Fruit fly (Drosophila melanogaster) whole organism, embryonic: Measurements from ENCODE around the gene Atu.

Source experiments
- Bgb ChIP-seq: fragments of 200-800 bp; sonication (Bioruptor generic); IDR thresholded peaks from 2 replicates; pipeline ENCODE4 v1.3.6; 2022; ENCODE audit warnings: missing biosample characterization, missing genetic modification characterization; ENCODE audit not compliant: partially characterized antibody
- BtbVII ChIP-seq: fragments of 200-800 bp; sonication (Bioruptor generic); optimal IDR thresholded peaks from 3 replicates; lab custom pipeline; 2017; ENCODE audit warnings: missing biosample characterization, mild to moderate bottlenecking, missing genetic modification characterization
- CG10462 ChIP-seq: fragments of 200-800 bp; sonication (Bioruptor generic); optimal IDR thresholded peaks from 2 replicates; lab custom pipeline; 2016; ENCODE audit warnings: missing biosample characterization, missing genetic modification characterization
- CG10654 ChIP-seq: fragments of 200-800 bp; sonication (Bioruptor generic); optimal IDR thresholded peaks from 2 replicates; lab custom pipeline; 2016; ENCODE audit warnings: missing biosample characterization, missing genetic modification characterization
- CG12659 ChIP-seq: fragments of 200-800 bp; sonication (Bioruptor generic); optimal IDR thresholded peaks from 3 replicates; lab custom pipeline; 2017; ENCODE audit warnings: mild to moderate bottlenecking, missing biosample characterization, missing genetic modification reagents, missing genetic modification characterization
- CG14050 ChIP-seq: fragments of 200-800 bp; sonication (Bioruptor generic); IDR thresholded peaks from 3 replicates; pipeline ENCODE4 v1.3.6; 2022; ENCODE audit warnings: missing biosample characterization, missing genetic modification characterization
- CG14667 ChIP-seq: fragments of 200-800 bp; sonication (Bioruptor generic); IDR thresholded peaks from 2 replicates; pipeline ENCODE4 v1.3.6; 2022; ENCODE audit warnings: missing biosample characterization, missing genetic modification characterization
- CG15269 ChIP-seq: fragments of 200-800 bp; sonication (Bioruptor generic); optimal IDR thresholded peaks from 2 replicates; lab custom pipeline; 2018; ENCODE audit warnings: missing biosample characterization, mild to moderate bottlenecking, missing genetic modification characterization, moderate library complexity
- CG1792 ChIP-seq: fragments of 200-800 bp; sonication (Bioruptor generic); optimal IDR thresholded peaks from 2 replicates; lab custom pipeline; 2016; ENCODE audit warnings: missing biosample characterization, missing genetic modification characterization
- CG32767 ChIP-seq: fragments of 200-800 bp; sonication (Bioruptor generic); IDR thresholded peaks from 2 replicates; pipeline ENCODE4 v1.3.6; 2022; ENCODE audit warnings: missing biosample characterization, missing genetic modification characterization
- CG3838 ChIP-seq: fragments of 200-800 bp; sonication (Bioruptor generic); optimal IDR thresholded peaks from 3 replicates; lab custom pipeline; 2016; ENCODE audit warnings: missing biosample characterization, missing genetic modification characterization
- CG6765 ChIP-seq: fragments of 200-800 bp; sonication (Bioruptor generic); optimal IDR thresholded peaks from 3 replicates; lab custom pipeline; 2017; ENCODE audit warnings: missing biosample characterization, mild to moderate bottlenecking, missing genetic modification characterization
- CG8359 ChIP-seq: fragments of 200-800 bp; sonication (Bioruptor generic); optimal IDR thresholded peaks from 2 replicates; lab custom pipeline; 2017; ENCODE audit warnings: missing biosample characterization, mild to moderate bottlenecking, missing genetic modification characterization, borderline replicate concordance
- CG9797 ChIP-seq: fragments of 200-800 bp; sonication (Bioruptor generic); optimal IDR thresholded peaks from 3 replicates; lab custom pipeline; 2018; ENCODE audit warnings: missing biosample characterization, mild to moderate bottlenecking, missing genetic modification characterization
- CoRest ChIP-seq: fragments of 200-800 bp; sonication (Bioruptor generic); optimal IDR thresholded peaks from 3 replicates; lab custom pipeline; 2018; ENCODE audit warnings: missing biosample characterization, mild to moderate bottlenecking, missing genetic modification characterization, moderate library complexity
- Dip3 ChIP-seq: fragments of 200-800 bp; sonication (Bioruptor generic); optimal IDR thresholded peaks from 3 replicates; lab custom pipeline; 2016; ENCODE audit warnings: missing biosample characterization, missing genetic modification characterization
- Drgx ChIP-seq: fragments of 200-800 bp; sonication (Bioruptor generic); IDR thresholded peaks from 2 replicates; pipeline ENCODE4 v1.3.6; 2022; ENCODE audit warnings: missing biosample characterization, missing genetic modification characterization
- Gug ChIP-seq: fragments of 200-800 bp; sonication (Bioruptor generic); IDR thresholded peaks from 4 replicates; pipeline ENCODE4 v1.3.6; 2022; ENCODE audit warnings: missing biosample characterization, missing genetic modification characterization
- Hr51 ChIP-seq, 2 experiments: fragments of 200-800 bp; sonication (Bioruptor generic); optimal IDR thresholded peaks; 2 replicates in 1 of 2; 3 replicates in 1 of 2; lab custom pipeline; 2016 to 2018; ENCODE audit warnings: missing biosample characterization in 2 of 2, missing genetic modification characterization in 2 of 2, mild to moderate bottlenecking in 1 of 2, moderate library complexity in 1 of 2
- Kr ChIP-seq: fragments of 200-800 bp; sonication (Bioruptor generic); optimal IDR thresholded peaks from 2 replicates; lab custom pipeline; 2017; ENCODE audit warnings: missing biosample characterization, mild to moderate bottlenecking, missing genetic modification characterization
- Lpt ChIP-seq: fragments of >200 bp; optimal IDR thresholded peaks from 2 replicates; lab custom pipeline; 2018; ENCODE audit warnings: missing biosample characterization, missing genetic modification characterization
- Neu2 ChIP-seq: fragments of 200-800 bp; sonication (Bioruptor generic); optimal IDR thresholded peaks from 3 replicates; lab custom pipeline; 2016; ENCODE audit warnings: missing biosample characterization, missing genetic modification characterization, borderline replicate concordance
- Nf-YC ChIP-seq: fragments of 200-800 bp; optimal IDR thresholded peaks from 3 replicates; lab custom pipeline; 2019; ENCODE audit warnings: missing biosample characterization, mild to moderate bottlenecking, missing genetic modification characterization, moderate library complexity
- Optix ChIP-seq: fragments of 200-800 bp; sonication (Bioruptor generic); IDR thresholded peaks from 3 replicates; pipeline ENCODE4 v1.3.6; 2022; ENCODE audit warnings: missing biosample characterization, missing genetic modification characterization
- Scr ChIP-seq: fragments of 200-800 bp; sonication (Bioruptor generic); IDR thresholded peaks from 2 replicates; pipeline ENCODE4 v1.3.6; 2022; ENCODE audit warnings: missing biosample characterization, missing genetic modification characterization; ENCODE audit not compliant: partially characterized antibody
- Spps ChIP-seq: fragments of 200-800 bp; sonication (Bioruptor generic); optimal IDR thresholded peaks from 2 replicates; lab custom pipeline; 2018; ENCODE audit warnings: missing biosample characterization, mild to moderate bottlenecking, missing genetic modification characterization
- Vsx1 ChIP-seq: fragments of 200-800 bp; sonication (Bioruptor generic); optimal IDR thresholded peaks from 2 replicates; lab custom pipeline; 2017; ENCODE audit warnings: missing biosample characterization, mild to moderate bottlenecking, missing genetic modification characterization, missing genetic modification reagents
- al ChIP-seq: fragments of 200-800 bp; sonication (Bioruptor generic); IDR thresholded peaks from 2 replicates; pipeline ENCODE4 v1.3.6; 2022; ENCODE audit warnings: missing biosample characterization, missing genetic modification characterization
- bbx ChIP-seq: fragments of 200-800 bp; sonication (Bioruptor generic); IDR thresholded peaks from 2 replicates; pipeline ENCODE4 v1.3.6; 2022; ENCODE audit warnings: missing biosample characterization, missing genetic modification characterization; ENCODE audit not compliant: partially characterized antibody
- chn ChIP-seq: fragments of 200-800 bp; sonication (Bioruptor generic); optimal IDR thresholded peaks from 2 replicates; lab custom pipeline; 2016; ENCODE audit warnings: missing biosample characterization, missing genetic modification characterization
- emc ChIP-seq: fragments of 200-800 bp; sonication (Bioruptor generic); optimal IDR thresholded peaks from 2 replicates; lab custom pipeline; 2016; ENCODE audit warnings: missing biosample characterization, missing genetic modification characterization
- exex ChIP-seq: fragments of 200-800 bp; sonication (Bioruptor generic); optimal IDR thresholded peaks from 4 replicates; lab custom pipeline; 2018; ENCODE audit warnings: missing biosample characterization, mild to moderate bottlenecking, missing genetic modification characterization, moderate library complexity
- gce ChIP-seq: fragments of 200-800 bp; sonication (Bioruptor generic); IDR thresholded peaks from 3 replicates; pipeline ENCODE4 v1.3.6; 2022; ENCODE audit warnings: missing biosample characterization, missing genetic modification characterization
- grn ChIP-seq: fragments of 200-800 bp; sonication (Bioruptor generic); optimal IDR thresholded peaks from 3 replicates; lab custom pipeline; 2017; ENCODE audit warnings: missing biosample characterization, missing genetic modification characterization
- gt ChIP-seq: fragments of 200-800 bp; sonication (Bioruptor generic); IDR thresholded peaks from 2 replicates; pipeline ENCODE4 v1.3.6; 2022; ENCODE audit warnings: missing biosample characterization, missing genetic modification characterization
- kah ChIP-seq: fragments of 200-800 bp; sonication (Bioruptor generic); optimal IDR thresholded peaks from 2 replicates; lab custom pipeline; 2018; ENCODE audit warnings: missing biosample characterization, mild to moderate bottlenecking, missing genetic modification characterization
- kay ChIP-seq: fragments of 200-800 bp; sonication (Bioruptor generic); optimal IDR thresholded peaks from 2 replicates; lab custom pipeline; 2016; ENCODE audit warnings: missing biosample characterization, missing genetic modification characterization
- ken ChIP-seq: fragments of 200-800 bp; sonication (Bioruptor generic); IDR thresholded peaks from 3 replicates; pipeline ENCODE4 v1.3.6; 2022; ENCODE audit warnings: missing biosample characterization, missing genetic modification characterization
- kni ChIP-seq: fragments of 200-800 bp; sonication (Bioruptor generic); optimal IDR thresholded peaks from 3 replicates; lab custom pipeline; 2017; ENCODE audit warnings: mild to moderate bottlenecking, missing biosample characterization, missing genetic modification reagents, missing genetic modification characterization
- knrl ChIP-seq: fragments of 200-800 bp; sonication (Bioruptor generic); IDR thresholded peaks from 3 replicates; pipeline ENCODE4 v1.3.6; 2022; ENCODE audit warnings: missing biosample characterization, missing genetic modification characterization; ENCODE audit not compliant: partially characterized antibody
- pb ChIP-seq: fragments of 200-800 bp; sonication (Bioruptor generic); optimal IDR thresholded peaks from 3 replicates; lab custom pipeline; 2016; ENCODE audit warnings: missing biosample characterization, missing genetic modification characterization
- run ChIP-seq: fragments of 200-800 bp; sonication (Bioruptor generic); optimal IDR thresholded peaks from 3 replicates; lab custom pipeline; 2018; ENCODE audit warnings: missing biosample characterization, mild to moderate bottlenecking, missing genetic modification characterization
- sc ChIP-seq, 3 experiments: fragments of >200 bp in 2 of 3; fragments of 200-800 bp in 1 of 3; sonication (Bioruptor generic) in 1 of 3; optimal IDR thresholded peaks; 2 replicates in 2 of 3; 3 replicates in 1 of 3; lab custom pipeline; 2017; ENCODE audit warnings: mild to moderate bottlenecking in 1 of 3, missing biosample characterization in 1 of 3, missing genetic modification characterization in 1 of 3, missing genetic modification reagents in 1 of 3
- slbo ChIP-seq: fragments of 200-800 bp; sonication (Bioruptor generic); IDR thresholded peaks from 2 replicates; pipeline ENCODE4 v1.3.6; 2022; ENCODE audit warnings: missing biosample characterization, missing genetic modification characterization
- ssp ChIP-seq: fragments of 200-800 bp; sonication (Bioruptor generic); IDR thresholded peaks from 2 replicates; pipeline ENCODE4 v1.3.6; 2022; ENCODE audit warnings: missing biosample characterization, missing genetic modification characterization
- stc ChIP-seq: fragments of 200-800 bp; sonication (Bioruptor generic); IDR thresholded peaks from 2 replicates; pipeline ENCODE4 v1.3.6; 2022; ENCODE audit warnings: missing biosample characterization, missing genetic modification characterization
- sug ChIP-seq: fragments of 200-800 bp; optimal IDR thresholded peaks from 2 replicates; lab custom pipeline; 2019; ENCODE audit warnings: missing biosample characterization, mild to moderate bottlenecking, missing genetic modification characterization, moderate library complexity
- tll ChIP-seq, 2 experiments: fragments of 200-800 bp in 1 of 2; fragments of >200 bp in 1 of 2; sonication (Bioruptor generic) in 1 of 2; optimal IDR thresholded peaks; 2 replicates each; lab custom pipeline; 2017 to 2019; ENCODE audit warnings: missing biosample characterization in 2 of 2, missing genetic modification characterization in 2 of 2, mild to moderate bottlenecking in 1 of 2, moderate library complexity in 1 of 2
- vfl ChIP-seq: fragments of 200-800 bp; sonication (Bioruptor generic); optimal IDR thresholded peaks from 2 replicates; lab custom pipeline; 2016; ENCODE audit warnings: missing biosample characterization, missing genetic modification characterization

The Atu gene

dm6 chr3R:5624115-5624878 is 11.1 kb downstream of the Atu start, which contains the start of the genes Dph4, Spec2 and RpL13A (continued):
- TF ChIP-seq bbx (GFP tag; lab: Robert Waterston, UW) (no peak), kah (GFP tag; lab: Kevin White, UChicago) (peak; percentile 80), CoRest (tag; lab: Kevin White, UChicago) (peak; percentile 82), knrl (GFP tag; lab: Robert Waterston, UW) (no peak), Optix (no peak), stc (no peak), kni (GFP tag; lab: Kevin White, UChicago) (peak; percentile 93), CG1792 (peak; percentile 88), Lpt (GFP tag; lab: Kevin White, UChicago) (no peak), pb (GFP tag; lab: Kevin White, UChicago) (peak; percentile 95), vfl (GFP tag; lab: Kevin White, UChicago) (peak; percentile 89), CG32767 (no peak), CG14667 (GFP tag; lab: Robert Waterston, UW) (no peak), sug (tag; lab: Kevin White, UChicago) (peak; percentile 91), kay (GFP tag; lab: Kevin White, UChicago) (peak; percentile 52), Spps (tag; lab: Kevin White, UChicago) (peak; percentile 62), Bgb (no peak), run (tag; lab: Kevin White, UChicago) (peak; percentile 75), exex (tag; lab: Kevin White, UChicago) (peak; percentile 62), CG6765 (GFP tag; lab: Kevin White, UChicago) (peak; percentile 97), chn (GFP tag; lab: Kevin White, UChicago) (peak; percentile 86), Scr (no peak), ken (no peak), Vsx1 (GFP tag; lab: Kevin White, UChicago) (peak; percentile 92), emc (GFP tag; lab: Kevin White, UChicago) (peak; percentile 93), CG3838 (GFP tag; lab: Kevin White, UChicago) (peak; percentile 87), CG10462 (GFP tag; lab: Kevin White, UChicago) (peak; percentile 76), CG8359 (peak; percentile 85), CG10654 (peak; percentile 86), slbo (GFP tag; lab: Robert Waterston, UW) (no peak), Hr51 (GFP tag; optimal IDR thresholded peaks at IDR 0.05; lab: Kevin White, UChicago) (peak; percentile 81 to 86), al (GFP tag; lab: Robert Waterston, UW) (no peak), tll (GFP tag; optimal IDR thresholded peaks at IDR 0.05; lab: Kevin White, UChicago) (peak; percentile 32 to 61), sc (optimal IDR thresholded peaks at IDR 0.05; lab: Kevin White, UChicago) (no peak), sc (GFP tag; optimal IDR thresholded peaks at IDR 0.05; lab: Kevin White, UChicago) (peak; percentile 86), ssp (GFP tag; lab: Robert Waterston, UW) (no peak), Gug (GFP tag; lab: Robert Waterston, UW) (no peak), Neu2 (GFP tag; lab: Kevin White, UChicago) (peak; percentile 74), Dip3 (GFP tag; lab: Kevin White, UChicago) (peak; percentile 89), Drgx (GFP tag; lab: Robert Waterston, UW) (no peak), gce (no peak), CG15269 (tag; lab: Kevin White, UChicago) (peak; percentile 82), CG12659 (peak; percentile 98), Nf-YC (tag; lab: Kevin White, UChicago) (peak; percentile 83), grn (GFP tag; lab: Kevin White, UChicago) (peak; percentile 76), CG14050 (GFP tag; lab: Robert Waterston, UW) (no peak), CG9797 (GFP tag; lab: Kevin White, UChicago) (peak; percentile 98), BtbVII (GFP tag; lab: Kevin White, UChicago) (peak; percentile 94), gt (no peak), Kr (GFP tag; lab: Kevin White, UChicago) (peak; percentile 86)
